Worm (Caenorhabditis elegans): ENCODE measurements around the gene srd-43.

The srd-43 gene

ce11 chrX:13328868-13329267 lies 23.2 kb upstream of the srd-43 start (continued):
- TF ChIP-seq dmd-9 (GFP tag; IDR thresholded peaks at IDR 0.05) (no peak), hif-1 (tag; optimal IDR thresholded peaks at IDR 0.05) (peak in 1 of 2 experiments; percentile 65), zag-1 (tag; optimal IDR thresholded peaks at IDR 0.05) (no peak), snpc-1.2 (GFP tag; IDR thresholded peaks at IDR 0.05) (no peak), pha-4 (GFP tag; IDR thresholded peaks at IDR 0.05) (no peak), pha-4 (tag; optimal IDR thresholded peaks at IDR 0.05) (no peak), mxl-3 (GFP tag; optimal IDR thresholded peaks at IDR 0.05) (peak; percentile 69), T20F7.1 (GFP tag; optimal IDR thresholded peaks at IDR 0.05) (no peak), hlh-11 (tag; optimal IDR thresholded peaks at IDR 0.05) (peak; percentile 92), F37D6.2 (tag; optimal IDR thresholded peaks at IDR 0.05) (no peak), daf-8 (GFP tag; IDR thresholded peaks at IDR 0.05) (no peak), nhr-11 (tag; optimal IDR thresholded peaks at IDR 0.05) (peak; percentile 87), arid-1 (GFP tag; conservative IDR thresholded peaks at IDR 0.05) (no peak), mxl-2 (GFP tag; conservative IDR thresholded peaks at IDR 0.05) (peak; percentile 85), F49E8.2 (tag; optimal IDR thresholded peaks at IDR 0.05; ENCODE audit: borderline replicate concordance) (no peak), vab-7 (GFP tag; IDR thresholded peaks at IDR 0.05) (no peak), tag-97 (GFP tag; IDR thresholded peaks at IDR 0.05) (no peak), fos-1 (tag; optimal IDR thresholded peaks at IDR 0.05) (no peak), nhr-28 (tag; optimal IDR thresholded peaks at IDR 0.05) (peak; percentile 92), dve-1 (tag; optimal IDR thresholded peaks at IDR 0.05; ENCODE audit: insufficient read depth) (peak; percentile 80), gei-8 (GFP tag; optimal IDR thresholded peaks at IDR 0.05) (no peak), mep-1 (tag; optimal IDR thresholded peaks at IDR 0.05) (peak; percentile 88), zip-2 (tag; optimal IDR thresholded peaks at IDR 0.05) (no peak), hlh-30 (tag; optimal IDR thresholded peaks at IDR 0.05; ENCODE audit: insufficient read depth) (peak; percentile 96), ama-1 (optimal IDR thresholded peaks at IDR 0.05) (no peak), lim-7 (GFP tag; IDR thresholded peaks at IDR 0.05) (no peak), saeg-2 (GFP tag; IDR thresholded peaks at IDR 0.05) (no peak), nhr-111 (GFP tag; optimal IDR thresholded peaks at IDR 0.05) (no peak), Y75B8A.6 (GFP tag; IDR thresholded peaks at IDR 0.05) (no peak), nhr-6 (tag; optimal IDR thresholded peaks at IDR 0.05) (peak; percentile 67), F26F4.8 (GFP tag; conservative IDR thresholded peaks at IDR 0.05) (no peak), lin-15B (tag; optimal IDR thresholded peaks at IDR 0.05) (no peak), daf-16 (GFP tag; optimal IDR thresholded peaks at IDR 0.05) (no peak), daf-16 (tag; optimal IDR thresholded peaks at IDR 0.05) (peak; percentile 30), madf-9 (GFP tag; conservative IDR thresholded peaks at IDR 0.05) (no peak), fkh-10 (GFP tag; optimal IDR thresholded peaks at IDR 0.05) (no peak), unc-39 (tag; optimal IDR thresholded peaks at IDR 0.05) (no peak), jun-1 (tag; optimal IDR thresholded peaks at IDR 0.05) (no peak), duxl-1 (tag; optimal IDR thresholded peaks at IDR 0.05; ENCODE audit: poor library complexity) (no peak), ztf-7 (tag; optimal IDR thresholded peaks at IDR 0.05) (peak; percentile 34), ceh-28 (tag; optimal IDR thresholded peaks at IDR 0.05) (no peak), F10B5.3 (tag; optimal IDR thresholded peaks at IDR 0.05) (no peak), unc-62 (GFP tag; optimal IDR thresholded peaks at IDR 0.05 in 1 of 2) (peak in 1 of 2 experiments; percentile 99), unc-62 (tag; optimal IDR thresholded peaks at IDR 0.05) (no peak), zip-11 (GFP tag; IDR thresholded peaks at IDR 0.05) (no peak), dmd-8 (GFP tag; IDR thresholded peaks at IDR 0.05) (no peak), dmd-6 (GFP tag; IDR thresholded peaks at IDR 0.05) (peak; percentile 86), nhr-77 (tag; optimal IDR thresholded peaks at IDR 0.05) (peak; percentile 75), dpl-1 (GFP tag; optimal IDR thresholded peaks at IDR 0.05) (peak; percentile 45), lir-3 (tag; optimal IDR thresholded peaks at IDR 0.05) (no peak), ces-1 (GFP tag; optimal IDR thresholded peaks at IDR 0.05) (no peak), ceh-44 (GFP tag; IDR thresholded peaks at IDR 0.05) (no peak), Y5F2A.4 (GFP tag; optimal IDR thresholded peaks at IDR 0.05) (no peak)
